Worm (Caenorhabditis elegans) whole organism, L2 larva: Measurements from ENCODE around the gene mre-11.

Experiments
- nhr-10 ChIP-seq: sonication (generic microtip); optimal IDR thresholded peaks from 2 replicates; lab custom pipeline; 2017; ENCODE audit warnings: missing biosample characterization, missing genetic modification characterization
- nhr-11 ChIP-seq: fragments of 150-350 bp; optimal IDR thresholded peaks from 2 replicates; lab custom pipeline; 2014; ENCODE audit warnings: missing biosample characterization, missing genetic modification characterization
- nhr-237 ChIP-seq: fragments of 150-350 bp; optimal IDR thresholded peaks from 2 replicates; lab custom pipeline; 2014; ENCODE audit warnings: missing biosample characterization, missing genetic modification characterization
- nhr-6 ChIP-seq: fragments of 150-350 bp; optimal IDR thresholded peaks from 2 replicates; lab custom pipeline; 2014; ENCODE audit warnings: missing biosample characterization, missing genetic modification characterization
- zag-1 ChIP-seq: fragments of 150-350 bp; optimal IDR thresholded peaks from 2 replicates; lab custom pipeline; 2014; ENCODE audit warnings: missing biosample characterization, missing genetic modification characterization

DNA sequence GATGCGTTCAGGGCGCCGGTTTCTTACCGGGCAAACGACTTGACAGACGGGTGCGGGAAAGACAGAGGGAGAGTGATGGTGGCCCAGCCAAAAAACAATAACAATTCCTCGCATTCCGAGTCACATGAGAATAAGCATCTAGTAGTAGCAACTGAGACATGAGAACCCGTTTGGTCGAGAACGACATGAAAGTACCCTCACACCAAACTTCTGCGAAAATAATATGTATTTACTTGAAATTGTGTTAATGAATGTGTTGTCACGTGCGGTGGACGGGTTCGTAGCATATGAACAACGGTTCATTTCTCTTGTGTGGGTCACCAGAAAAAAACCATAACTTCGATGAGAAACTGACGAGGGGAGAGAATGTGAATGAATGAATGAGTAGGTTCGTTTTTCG, 15.8 kb downstream of the mre-11 start:
- TF ChIP-seq zag-1 (tag; lab: Kevin White, UChicago) = no peak
- TF ChIP-seq nhr-6 (tag; lab: Kevin White, UChicago) = no peak
- no peak for TF ChIP-seq nhr-11 (tag; lab: Kevin White, UChicago)
- no peak for TF ChIP-seq nhr-10 (tag; lab: Kevin White, UChicago)
- TF ChIP-seq nhr-237 (tag; lab: Kevin White, UChicago) = no peak
